Worm (Caenorhabditis elegans): ENCODE results near the gene H04D03.6.
"Not testable (repeated sequence)": the region's sequence is repeated elsewhere in the genome, so short reads cannot be mapped to it uniquely, and the experiment has no call there.

Gene H04D03.6

ce11 chrIII:10438780-10439179 is at the start of gene H04D03.6:
H04D03.6 (minus strand) TSS chrIII:10438880.
- TF ChIP-seq bed-2 (GFP tag; IDR thresholded peaks at IDR 0.05); C17E4.6 (GFP tag; IDR thresholded peaks at IDR 0.05); efl-1 (GFP tag; optimal IDR thresholded peaks at IDR 0.05): not testable (repeated sequence)

ce11 chrIII:10488052-10488451 is 49.4 kb upstream of the H04D03.6 start, which contains the start of gene ptr-25:
ptr-25 (plus strand) TSS chrIII:10488124.
- TF ChIP-seq D2030.7 (GFP tag; IDR thresholded peaks at IDR 0.05) (no peak), nfyb-1 (GFP tag; IDR thresholded peaks at IDR 0.05) (no peak), pbrm-1 (GFP tag; IDR thresholded peaks at IDR 0.05) (no peak), nhr-80 (tag; optimal IDR thresholded peaks at IDR 0.05) (no peak), rcor-1 (GFP tag; IDR thresholded peaks at IDR 0.05) (no peak), Y79H2A.3 (GFP tag; conservative IDR thresholded peaks at IDR 0.05) (no peak), ztf-28 (GFP tag; IDR thresholded peaks at IDR 0.05) (no peak), B0261.1 (tag; optimal IDR thresholded peaks at IDR 0.05) (no peak)

ce11 chrIII:10486455-10486854 is 47.8 kb upstream of the H04D03.6 start:
- TF ChIP-seq ama-1 (optimal IDR thresholded peaks at IDR 0.05) (no peak), ama-1 (GFP tag; optimal IDR thresholded peaks at IDR 0.05) (no peak), lsy-27 (tag; optimal IDR thresholded peaks at IDR 0.05; ENCODE audit: borderline replicate concordance, insufficient read depth) (no peak), lin-54 (GFP tag; optimal IDR thresholded peaks at IDR 0.05) (no peak), zfh-2 (GFP tag; conservative IDR thresholded peaks at IDR 0.05) (no peak), pha-4 (tag; optimal IDR thresholded peaks at IDR 0.05) (no peak), nfya-1 (tag; optimal IDR thresholded peaks at IDR 0.05; ENCODE audit: borderline replicate concordance, insufficient read depth) (no peak), somi-1 (GFP tag; optimal IDR thresholded peaks at IDR 0.05) (no peak), hlh-26 (GFP tag; conservative IDR thresholded peaks at IDR 0.05) (no peak), lir-1 (GFP tag; conservative IDR thresholded peaks at IDR 0.05) (no peak), die-1 (tag; optimal IDR thresholded peaks at IDR 0.05) (no peak)

ce11 chrIII:10481988-10482387 is 43.3 kb upstream of the H04D03.6 start, which contains the start of gene D2045.8:
D2045.8 (plus strand) TSS chrIII:10482288.
- no peak for TF ChIP-seq ekl-4 (GFP tag; IDR thresholded peaks at IDR 0.05)
- TF ChIP-seq K12H6.12 (tag; optimal IDR thresholded peaks at IDR 0.05): no peak
- no peak for TF ChIP-seq K11D2.4 (GFP tag; IDR thresholded peaks at IDR 0.05)
- TF ChIP-seq F22D6.2 (tag; optimal IDR thresholded peaks at IDR 0.05): no peak
- TF ChIP-seq ztf-25 (GFP tag; IDR thresholded peaks at IDR 0.05): no peak
- TF ChIP-seq ztf-3 (GFP tag; optimal IDR thresholded peaks at IDR 0.05): no peak
- no peak for TF ChIP-seq C17E4.6 (GFP tag; IDR thresholded peaks at IDR 0.05)
- TF ChIP-seq F10E7.11 (tag; optimal IDR thresholded peaks at IDR 0.05): no peak
- no peak for TF ChIP-seq aptf-2 (GFP tag; conservative IDR thresholded peaks at IDR 0.05)
- no peak for TF ChIP-seq aptf-3 (GFP tag; IDR thresholded peaks at IDR 0.05)
- TF ChIP-seq pha-4 (tag; optimal IDR thresholded peaks at IDR 0.05): no peak
- TF ChIP-seq nfyb-1 (GFP tag; IDR thresholded peaks at IDR 0.05): no peak
- no peak for TF ChIP-seq chd-7 (tag; optimal IDR thresholded peaks at IDR 0.05)
- no peak for TF ChIP-seq nfya-1 (tag; optimal IDR thresholded peaks at IDR 0.05; ENCODE audit: borderline replicate concordance, insufficient read depth)
- no peak for TF ChIP-seq let-607 (tag; optimal IDR thresholded peaks at IDR 0.05)
- TF ChIP-seq Y95B8A.8 (GFP tag; IDR thresholded peaks at IDR 0.05): no peak
- TF ChIP-seq attf-6 (GFP tag; IDR thresholded peaks at IDR 0.05): no peak
- no peak for TF ChIP-seq snpc-1.1 (tag; optimal IDR thresholded peaks at IDR 0.05; ENCODE audit: insufficient read depth)
- TF ChIP-seq T07F8.4 (tag; optimal IDR thresholded peaks at IDR 0.05): no peak
- no peak for TF ChIP-seq unc-62 (GFP tag; optimal IDR thresholded peaks at IDR 0.05)

Measured in whole organism, young adult.